Fruit fly (Drosophila melanogaster): Measurements from ENCODE around the gene Nepl5.

Gene Nepl5

dm6 chr2L:6367478-6367932 lies 13.6 kb upstream of the Nepl5 start, which contains the start of gene Nepl4:
Gene Nepl4 (plus strand): TSS chr2L:6367882.
- TF ChIP-seq CG32121 (GFP tag; IDR thresholded peaks at IDR 0.05) (no peak), Pif1B (GFP tag; optimal IDR thresholded peaks at IDR 0.05) (no peak), Snoo (tag; optimal IDR thresholded peaks at IDR 0.05) (no peak), gl (tag; optimal IDR thresholded peaks at IDR 0.05) (no peak), rn (GFP tag; IDR thresholded peaks at IDR 0.05) (no peak), Pif1A (GFP tag; optimal IDR thresholded peaks at IDR 0.05) (no peak), CG15710 (tag; optimal IDR thresholded peaks at IDR 0.05) (no peak)

- no peak for TF ChIP-seq CG4496 (GFP tag; IDR thresholded peaks at IDR 0.05)
- no peak for TF ChIP-seq CG10348 (GFP tag; IDR thresholded peaks at IDR 0.05)
- no peak for TF ChIP-seq CG12605 (GFP tag; IDR thresholded peaks at IDR 0.05)
- TF ChIP-seq CG15710 (tag; optimal IDR thresholded peaks at IDR 0.05): no peak
- no peak for TF ChIP-seq Pif1A (GFP tag; optimal IDR thresholded peaks at IDR 0.05)
- no peak for TF ChIP-seq CG14655 (GFP tag; optimal IDR thresholded peaks at IDR 0.05)
- TF ChIP-seq CG32121 (GFP tag; IDR thresholded peaks at IDR 0.05): no peak
- no peak for TF ChIP-seq CG9948 (tag; optimal IDR thresholded peaks at IDR 0.05)
- no peak for TF ChIP-seq Snoo (tag; optimal IDR thresholded peaks at IDR 0.05)
- TF ChIP-seq fd96Ca (GFP tag; IDR thresholded peaks at IDR 0.05): no peak
- no peak for TF ChIP-seq CG13204 (GFP tag; optimal IDR thresholded peaks at IDR 0.05)
Observed at dm6 chr2L:6369286-6369685, 11.8 kb upstream of the Nepl5 start.

dm6 chr2L:6371025-6371641 lies 9.9 kb upstream of the Nepl5 start:
- TF ChIP-seq CG4496 (GFP tag; IDR thresholded peaks at IDR 0.05) (no peak), CG12605 (GFP tag; IDR thresholded peaks at IDR 0.05) (no peak), Ets98B (GFP tag; IDR thresholded peaks at IDR 0.05) (no peak), CG9948 (tag; optimal IDR thresholded peaks at IDR 0.05) (no peak), Pif1A (GFP tag; optimal IDR thresholded peaks at IDR 0.05) (no peak), Pif1B (GFP tag; optimal IDR thresholded peaks at IDR 0.05) (no peak), gl (tag; optimal IDR thresholded peaks at IDR 0.05) (no peak), EcR (GFP tag; optimal IDR thresholded peaks at IDR 0.05) (no peak), CG10348 (GFP tag; IDR thresholded peaks at IDR 0.05) (no peak), D1 (tag; optimal IDR thresholded peaks at IDR 0.05) (no peak)

DNA sequence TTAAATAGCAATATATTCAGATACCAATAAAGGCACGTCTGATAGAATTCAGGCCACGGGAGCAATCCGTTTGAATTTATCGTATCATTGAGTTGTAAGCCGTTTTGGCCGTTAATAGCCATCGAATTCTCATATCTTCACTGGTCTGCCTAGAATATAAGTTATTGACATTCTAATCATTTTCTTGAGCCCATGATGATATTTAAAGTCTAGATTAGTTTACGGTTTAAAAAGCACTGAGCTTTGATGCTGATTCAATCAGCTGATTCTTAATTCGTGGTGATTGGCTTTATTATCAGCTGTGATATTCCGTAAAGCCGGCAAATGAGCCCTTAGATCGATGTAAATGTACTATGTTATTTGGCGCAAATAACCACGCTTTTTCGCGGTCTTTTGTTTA lies 9.0 kb upstream of the Nepl5 start, which contains the start of gene slam:
TSS of gene slam (plus strand) at position 301 of the 400 bp plus-strand sequence.
- TF ChIP-seq CG10348 (GFP tag; IDR thresholded peaks at IDR 0.05) (no peak), CG14655 (GFP tag; optimal IDR thresholded peaks at IDR 0.05) (no peak), CG12605 (GFP tag; IDR thresholded peaks at IDR 0.05) (no peak), CG4496 (GFP tag; IDR thresholded peaks at IDR 0.05) (no peak), D1 (tag; optimal IDR thresholded peaks at IDR 0.05) (no peak), CG15710 (tag; optimal IDR thresholded peaks at IDR 0.05) (no peak), CG17806 (tag; optimal IDR thresholded peaks at IDR 0.05) (no peak), CG8301 (tag; optimal IDR thresholded peaks at IDR 0.05) (no peak), CG8159 (tag; optimal IDR thresholded peaks at IDR 0.05) (no peak), rn (GFP tag; IDR thresholded peaks at IDR 0.05) (no peak), fd96Ca (GFP tag; IDR thresholded peaks at IDR 0.05) (no peak), Ets98B (GFP tag; IDR thresholded peaks at IDR 0.05) (no peak), Pif1A (GFP tag; optimal IDR thresholded peaks at IDR 0.05) (no peak), Snoo (tag; optimal IDR thresholded peaks at IDR 0.05) (no peak), CG9948 (tag; optimal IDR thresholded peaks at IDR 0.05) (no peak)

DNA sequence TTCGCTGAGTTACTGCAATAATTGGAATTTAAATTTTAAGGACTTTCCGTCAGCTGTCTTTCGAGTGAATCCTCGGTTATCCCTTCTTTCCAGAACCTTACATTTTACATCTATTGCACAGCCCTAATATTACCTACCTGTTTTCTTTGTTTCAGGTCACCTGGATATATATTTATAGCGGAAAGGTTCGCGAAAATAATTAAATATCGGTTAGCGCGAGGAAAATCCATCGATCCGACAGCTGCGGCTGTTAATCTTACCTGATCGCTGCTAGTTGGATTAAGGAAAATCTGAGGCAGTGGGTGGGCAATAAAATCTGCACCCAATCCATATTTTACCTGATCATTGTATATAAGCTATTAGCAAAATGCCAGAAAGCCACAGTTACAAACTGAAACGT lies 7.9 kb upstream of the Nepl5 start:
- TF ChIP-seq CG9948 (tag; optimal IDR thresholded peaks at IDR 0.05): no peak
- no peak for TF ChIP-seq Pif1B (GFP tag; optimal IDR thresholded peaks at IDR 0.05)
- TF ChIP-seq CG32121 (GFP tag; IDR thresholded peaks at IDR 0.05): no peak
- TF ChIP-seq Snoo (tag; optimal IDR thresholded peaks at IDR 0.05): no peak
- no peak for TF ChIP-seq EcR (GFP tag; optimal IDR thresholded peaks at IDR 0.05)
- TF ChIP-seq CG13204 (GFP tag; optimal IDR thresholded peaks at IDR 0.05): no peak
- no peak for TF ChIP-seq CG12605 (GFP tag; IDR thresholded peaks at IDR 0.05)
- no peak for TF ChIP-seq gl (tag; optimal IDR thresholded peaks at IDR 0.05)

dm6 chr2L:6379197-6379596 lies 1.9 kb upstream of the Nepl5 start:
- TF ChIP-seq CG13204 (GFP tag; optimal IDR thresholded peaks at IDR 0.05) (no peak), CG8159 (tag; optimal IDR thresholded peaks at IDR 0.05) (peak; percentile 6), CG10348 (GFP tag; IDR thresholded peaks at IDR 0.05) (no peak), CG15710 (tag; optimal IDR thresholded peaks at IDR 0.05) (no peak), Snoo (tag; optimal IDR thresholded peaks at IDR 0.05) (no peak)

DNA sequence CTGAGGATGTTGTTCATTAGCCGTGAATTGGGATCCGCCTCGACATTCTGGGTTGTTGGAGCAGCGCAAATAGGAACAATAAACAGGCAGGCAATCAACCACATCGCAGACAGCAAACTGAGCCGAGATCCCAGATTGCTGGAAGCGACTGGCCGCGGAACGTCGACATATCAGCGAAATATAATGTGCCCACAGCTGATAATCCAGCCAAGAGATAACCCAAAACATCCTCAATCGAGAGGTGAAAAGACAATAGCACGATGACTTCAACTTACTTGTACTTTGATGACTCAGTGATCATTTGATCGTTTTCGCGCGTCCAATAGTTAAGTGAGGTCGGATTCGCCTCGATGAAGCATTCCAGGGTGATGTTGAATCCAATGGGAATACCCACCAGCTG lies 4.3 kb downstream of the Nepl5 start, which contains the start of gene Nepl6:
TSS of gene Nepl6 (minus strand) at position 104 of the 400 bp plus-strand sequence.
- TF ChIP-seq fd96Ca (GFP tag; IDR thresholded peaks at IDR 0.05) (no peak), EcR (GFP tag; optimal IDR thresholded peaks at IDR 0.05) (peak; percentile 56), Pif1B (GFP tag; optimal IDR thresholded peaks at IDR 0.05) (no peak), CG14655 (GFP tag; optimal IDR thresholded peaks at IDR 0.05) (no peak), CG15710 (tag; optimal IDR thresholded peaks at IDR 0.05) (no peak), CG9948 (tag; optimal IDR thresholded peaks at IDR 0.05) (no peak)
